Worm (Caenorhabditis elegans): Measurements from ENCODE around the gene crn-7.

DNA sequence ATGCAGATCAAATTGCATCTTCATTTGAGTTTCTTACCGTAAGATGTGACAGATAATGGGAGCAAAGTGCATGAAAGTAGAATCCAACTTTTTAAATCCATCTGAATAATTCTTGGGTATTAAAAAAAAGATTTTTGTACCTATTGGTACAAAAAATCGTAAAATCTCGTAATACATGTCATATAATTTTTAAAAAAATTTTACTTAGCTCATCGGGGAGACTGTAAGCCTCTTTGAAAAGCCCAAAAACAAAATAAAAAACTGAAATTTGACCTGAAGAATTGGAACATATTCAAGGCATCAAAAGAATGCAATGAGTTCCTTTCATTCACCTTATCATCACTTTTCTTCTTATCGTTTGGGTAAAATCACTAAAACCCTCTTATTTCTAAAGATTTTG is 7.5 kb downstream of the crn-7 start, which contains the start of gene clec-160:
- TF ChIP-seq fkh-10 (GFP tag; optimal IDR thresholded peaks at IDR 0.05), result no peak
- TF ChIP-seq nfya-1 (tag; optimal IDR thresholded peaks at IDR 0.05), result no peak
- TF ChIP-seq elt-2 (tag; optimal IDR thresholded peaks at IDR 0.05), result no peak
- no peak for TF ChIP-seq unc-55 (GFP tag; optimal IDR thresholded peaks at IDR 0.05)
- TF ChIP-seq pha-4 (tag; optimal IDR thresholded peaks at IDR 0.05), result no peak
- TF ChIP-seq ama-1 (optimal IDR thresholded peaks at IDR 0.05), result no peak

Data from whole organism, late embryonic.